Fruit fly (Drosophila melanogaster) whole organism, adult: ENCODE measurements around the gene CG31612.

Experiments
- CG11617 ChIP-seq: fragments of 200-800 bp; sonication (Bioruptor generic); optimal IDR thresholded peaks from 2 replicates; lab custom pipeline; 2017; ENCODE audit warnings: mild to moderate bottlenecking, missing biosample characterization, missing genetic modification reagents, missing genetic modification characterization
- CG12768 ChIP-seq: fragments of 200-800 bp; sonication (Bioruptor generic); optimal IDR thresholded peaks from 2 replicates; lab custom pipeline; 2017; ENCODE audit warnings: missing biosample characterization, missing genetic modification characterization, mild to moderate bottlenecking, moderate library complexity, missing genetic modification reagents
- CG14711 ChIP-seq: fragments of 200-800 bp; sonication (Bioruptor generic); optimal IDR thresholded peaks from 2 replicates; lab custom pipeline; 2018; ENCODE audit warnings: missing biosample characterization, mild to moderate bottlenecking, missing genetic modification characterization, moderate library complexity
- CG1620 ChIP-seq: fragments of 200-800 bp; sonication (Bioruptor generic); optimal IDR thresholded peaks from 2 replicates; lab custom pipeline; 2016; ENCODE audit warnings: missing biosample characterization, missing genetic modification characterization
- CG33017 ChIP-seq: fragments of 200-800 bp; sonication (Bioruptor generic); optimal IDR thresholded peaks from 2 replicates; lab custom pipeline; 2018; ENCODE audit warnings: missing biosample characterization, mild to moderate bottlenecking, missing genetic modification characterization, moderate library complexity
- CG5204 ChIP-seq: fragments of 200-800 bp; sonication (Bioruptor generic); optimal IDR thresholded peaks from 2 replicates; lab custom pipeline; 2016; ENCODE audit warnings: missing biosample characterization, missing genetic modification characterization
- CG7045 ChIP-seq: fragments of 200-800 bp; sonication (Bioruptor generic); optimal IDR thresholded peaks from 2 replicates; lab custom pipeline; 2017; ENCODE audit warnings: missing biosample characterization, mild to moderate bottlenecking, missing genetic modification characterization
- CG7101 ChIP-seq: fragments of 200-800 bp; sonication (Bioruptor generic); optimal IDR thresholded peaks from 2 replicates; lab custom pipeline; 2018; ENCODE audit warnings: missing biosample characterization, mild to moderate bottlenecking, missing genetic modification characterization, moderate library complexity
- Clk ChIP-seq: fragments of 200-800 bp; sonication (Bioruptor generic); optimal IDR thresholded peaks from 2 replicates; lab custom pipeline; 2017; ENCODE audit warnings: missing biosample characterization, missing genetic modification characterization
- Crg-1 ChIP-seq: fragments of 200-800 bp; sonication (Bioruptor generic); optimal IDR thresholded peaks from 2 replicates; lab custom pipeline; 2016; ENCODE audit warnings: missing biosample characterization, missing genetic modification characterization
- Hr96 ChIP-seq: fragments of 200-800 bp; sonication (Bioruptor generic); optimal IDR thresholded peaks from 2 replicates; lab custom pipeline; 2016; ENCODE audit warnings: missing biosample characterization, missing genetic modification characterization
- Mnt ChIP-seq: fragments of 200-800 bp; sonication (Bioruptor generic); optimal IDR thresholded peaks from 2 replicates; lab custom pipeline; 2016; ENCODE audit warnings: missing biosample characterization, mild to moderate bottlenecking, missing genetic modification characterization
- bab1 ChIP-seq: fragments of 200-800 bp; sonication (Bioruptor generic); optimal IDR thresholded peaks from 3 replicates; lab custom pipeline; 2019; ENCODE audit warnings: missing biosample characterization, mild to moderate bottlenecking, missing genetic modification characterization, moderate library complexity
- cic ChIP-seq: fragments of 200-800 bp; sonication (Bioruptor generic); optimal IDR thresholded peaks from 2 replicates; lab custom pipeline; 2017; ENCODE audit warnings: missing biosample characterization, mild to moderate bottlenecking, missing genetic modification characterization, moderate library complexity
- cnc ChIP-seq, 2 experiments: fragments of >200 bp; optimal IDR thresholded peaks; 2 replicates each; lab custom pipeline; 2017
- kay ChIP-seq: fragments of 200-800 bp; sonication (Bioruptor generic); peaks from one replicate; lab custom pipeline; 2016; ENCODE audit warnings: missing biosample characterization, missing genetic modification characterization, borderline replicate concordance
- ovo ChIP-seq: fragments of 200-800 bp; sonication (Bioruptor generic); optimal IDR thresholded peaks from 2 replicates; lab custom pipeline; 2016; ENCODE audit warnings: missing biosample characterization, missing genetic modification characterization
- pad ChIP-seq: fragments of 200-800 bp; sonication (Bioruptor generic); optimal IDR thresholded peaks from 3 replicates; lab custom pipeline; 2017; ENCODE audit warnings: missing biosample characterization, missing genetic modification characterization, mild to moderate bottlenecking, moderate library complexity, missing genetic modification reagents
- tj ChIP-seq: fragments of 200-800 bp; sonication (Bioruptor generic); optimal IDR thresholded peaks from 3 replicates; lab custom pipeline; 2017; ENCODE audit warnings: missing biosample characterization, mild to moderate bottlenecking, missing genetic modification characterization, moderate library complexity
- toe ChIP-seq: fragments of 200-800 bp; sonication (Bioruptor generic); optimal IDR thresholded peaks from 2 replicates; lab custom pipeline; 2016; ENCODE audit warnings: missing biosample characterization, missing genetic modification characterization

The CG31612 gene

DNA sequence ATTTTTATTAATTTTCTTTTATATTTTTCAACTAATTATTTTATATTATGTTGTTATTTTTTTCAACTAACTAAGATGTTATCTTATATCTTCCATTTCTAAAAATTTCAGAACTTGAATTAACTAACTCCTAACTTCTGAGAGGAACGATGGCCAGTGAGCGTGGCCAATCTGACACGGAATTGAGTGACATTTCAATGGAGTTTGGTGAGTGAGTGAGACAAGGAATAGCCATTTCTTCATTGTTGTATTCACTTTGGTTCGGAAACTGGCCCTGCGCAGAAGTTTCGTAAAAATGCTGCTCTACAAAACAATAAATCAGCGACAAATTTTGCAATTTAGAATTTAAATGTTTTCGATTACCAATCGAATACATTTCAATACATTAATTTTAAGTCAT, 2.4 kb downstream of the CG31612 start:
- no peak for TF ChIP-seq kay (GFP tag; lab: Kevin White, UChicago)
- TF ChIP-seq Hr96 = no peak
- no peak for TF ChIP-seq tj (GFP tag; lab: Kevin White, UChicago)
- no peak for TF ChIP-seq pad
- no peak for TF ChIP-seq toe (GFP tag; lab: Kevin White, UChicago)
- no peak for TF ChIP-seq ovo (GFP tag; lab: Kevin White, UChicago)
- TF ChIP-seq CG11617 (GFP tag; lab: Kevin White, UChicago) = no peak

DNA sequence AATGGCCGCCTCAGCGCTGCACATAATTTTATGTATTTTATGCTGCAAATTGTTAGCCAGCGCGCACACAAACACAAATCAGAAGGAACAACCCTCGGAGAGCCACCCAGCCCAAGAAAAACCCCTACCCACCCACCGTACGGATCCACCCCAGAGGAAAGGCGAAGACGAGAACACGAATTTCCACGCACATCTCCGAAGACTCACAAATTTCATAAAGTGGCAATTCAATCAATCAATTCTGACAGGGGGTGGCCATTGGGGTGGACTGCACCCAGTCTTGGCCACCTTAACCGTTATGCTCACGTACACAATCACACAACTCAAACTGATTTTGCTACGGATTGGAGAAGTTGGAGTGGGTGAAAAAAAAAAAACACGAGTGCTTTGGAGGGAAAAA, 3.3 kb downstream of the CG31612 start:
- TF ChIP-seq Clk (no peak), CG14711 (tag; lab: Kevin White, UChicago) (no peak), CG7045 (GFP tag; lab: Kevin White, UChicago) (no peak), CG7101 (no peak), cic (GFP tag; lab: Kevin White, UChicago) (no peak), Crg-1 (no peak), ovo (GFP tag; lab: Kevin White, UChicago) (no peak), CG11617 (GFP tag; lab: Kevin White, UChicago) (no peak), bab1 (GFP tag; lab: Kevin White, UChicago) (no peak), CG1620 (GFP tag; lab: Kevin White, UChicago) (no peak), tj (GFP tag; lab: Kevin White, UChicago) (no peak), toe (GFP tag; lab: Kevin White, UChicago) (no peak), kay (GFP tag; lab: Kevin White, UChicago) (no peak)

DNA sequence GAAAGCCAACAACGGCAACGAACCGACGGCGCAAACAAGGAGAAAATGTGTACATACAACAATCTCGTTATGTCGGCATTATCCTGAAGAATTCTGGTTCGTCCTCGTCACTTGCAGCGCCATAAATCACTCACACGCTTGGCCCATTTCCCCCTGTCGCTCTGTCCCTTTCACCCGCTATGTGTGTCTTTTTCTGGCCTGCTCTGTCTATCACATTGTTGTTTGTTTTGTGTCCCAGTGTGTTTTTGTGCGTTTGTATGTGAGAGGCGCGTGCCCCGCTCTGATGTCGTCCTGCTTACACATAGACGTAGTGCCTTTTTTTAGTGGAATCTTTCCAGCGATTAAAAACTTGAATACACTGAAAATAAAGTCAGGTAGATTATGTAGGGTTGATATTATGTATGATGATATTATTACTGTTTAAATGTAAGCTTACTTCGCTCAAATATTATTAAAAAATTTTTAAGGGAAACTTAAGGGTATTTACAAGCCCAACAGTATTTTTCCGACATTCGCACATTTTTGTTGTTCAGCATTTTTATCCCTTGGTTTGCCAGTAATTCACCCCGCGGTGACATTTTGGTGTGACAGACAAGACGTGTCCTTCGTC, 5.7 kb downstream of the CG31612 start:
- TF ChIP-seq CG1620 (GFP tag; lab: Kevin White, UChicago) (no peak), CG7101 (no peak), CG5204 (GFP tag; lab: Kevin White, UChicago) (no peak)

DNA sequence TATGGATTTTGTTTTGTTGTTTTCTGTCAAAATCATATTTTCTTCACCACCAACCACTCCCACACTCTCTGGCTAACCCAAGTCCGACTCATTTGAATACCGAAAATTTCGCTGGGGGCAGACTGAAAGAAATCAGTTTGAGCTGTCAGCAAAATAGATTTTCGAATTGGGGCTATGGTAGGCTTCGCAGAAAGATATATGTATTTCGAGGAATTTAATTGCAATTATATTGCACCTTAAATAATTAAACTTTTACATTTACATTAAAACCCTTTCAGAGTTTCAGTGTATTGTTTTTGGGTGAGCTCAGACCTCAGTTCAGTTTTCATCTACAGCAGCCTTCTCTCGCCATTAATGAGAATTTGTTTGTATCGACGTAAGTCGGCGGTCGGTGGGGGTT, 8.3 kb downstream of the CG31612 start:
- TF ChIP-seq CG12768 (no peak), Hr96 (no peak), kay (GFP tag; lab: Kevin White, UChicago) (no peak), Clk (no peak), CG33017 (tag; lab: Kevin White, UChicago) (no peak), CG7101 (no peak), Mnt (no peak), CG5204 (GFP tag; lab: Kevin White, UChicago) (no peak), CG1620 (GFP tag; lab: Kevin White, UChicago) (no peak), ovo (GFP tag; lab: Kevin White, UChicago) (no peak), CG14711 (tag; lab: Kevin White, UChicago) (no peak), toe (GFP tag; lab: Kevin White, UChicago) (no peak), pad (no peak), Crg-1 (no peak), tj (GFP tag; lab: Kevin White, UChicago) (no peak)

DNA sequence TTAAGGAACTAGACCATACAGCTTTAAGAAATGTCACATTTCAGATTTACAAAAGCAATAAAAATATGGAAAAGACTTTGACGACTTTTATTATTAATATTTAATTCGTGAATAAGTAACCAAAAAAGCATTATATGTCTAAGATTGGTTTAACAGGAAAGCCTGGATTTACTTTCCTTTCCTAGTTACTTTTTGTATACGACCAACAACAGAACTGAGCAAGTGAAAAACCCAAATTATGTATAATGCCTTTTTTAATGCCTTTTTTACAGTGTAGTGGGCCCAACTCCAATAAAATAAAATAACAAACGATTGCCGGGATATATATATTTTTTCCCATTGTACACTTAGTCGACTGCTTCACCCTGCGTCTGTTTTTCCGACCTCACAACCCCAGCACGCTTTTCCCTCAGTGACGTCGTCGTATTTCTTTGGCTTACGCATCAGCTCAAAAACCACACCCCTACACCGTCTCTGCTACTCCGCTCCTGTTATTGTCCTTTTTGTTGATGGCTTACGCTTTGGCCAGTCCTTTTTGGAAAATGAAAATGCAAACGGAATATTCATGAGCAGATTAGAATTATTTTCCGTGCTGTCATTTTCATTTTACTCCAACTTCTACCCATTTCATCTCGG, 10.3 kb downstream of the CG31612 start:
- no peak for TF ChIP-seq CG11617 (GFP tag; lab: Kevin White, UChicago)
- no peak for TF ChIP-seq kay (GFP tag; lab: Kevin White, UChicago)
- TF ChIP-seq CG14711 (tag; lab: Kevin White, UChicago) = no peak
- no peak for TF ChIP-seq CG12768
- TF ChIP-seq CG1620 (GFP tag; lab: Kevin White, UChicago) = no peak
- no peak for TF ChIP-seq cic (GFP tag; lab: Kevin White, UChicago)
- no peak for TF ChIP-seq CG33017 (tag; lab: Kevin White, UChicago)
- TF ChIP-seq bab1 (GFP tag; lab: Kevin White, UChicago) = no peak
- TF ChIP-seq ovo (GFP tag; lab: Kevin White, UChicago) = no peak
- TF ChIP-seq Clk = no peak

DNA sequence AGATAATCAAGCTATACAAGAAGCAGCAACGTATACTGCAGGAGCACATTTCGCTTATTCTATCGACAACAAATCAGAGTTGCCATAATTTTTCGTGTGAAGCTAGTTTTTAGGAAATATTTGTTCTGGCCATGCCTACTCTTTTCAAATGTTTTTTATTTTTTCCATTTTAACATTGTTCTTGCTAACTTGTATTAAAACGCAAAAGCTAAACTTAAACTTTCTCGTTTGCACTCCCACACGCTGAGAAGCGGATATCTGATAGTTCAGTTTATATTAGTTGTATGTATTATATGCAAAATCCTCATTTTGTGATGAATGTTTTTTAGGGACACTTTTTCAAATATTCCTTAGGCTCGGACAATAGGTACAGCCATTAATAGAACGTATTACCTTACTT, 11.3 kb downstream of the CG31612 start, which contains the start of gene CG11630:
Gene CG11630, minus strand, starts transcription at position 101 of the 400 bp plus-strand sequence.
- no peak for TF ChIP-seq cnc (optimal IDR thresholded peaks at IDR 0.05; lab: Kevin White, UChicago)
- no peak for TF ChIP-seq CG7045 (GFP tag; lab: Kevin White, UChicago)
- TF ChIP-seq Mnt = no peak
- TF ChIP-seq bab1 (GFP tag; lab: Kevin White, UChicago) = no peak
- no peak for TF ChIP-seq toe (GFP tag; lab: Kevin White, UChicago)

DNA sequence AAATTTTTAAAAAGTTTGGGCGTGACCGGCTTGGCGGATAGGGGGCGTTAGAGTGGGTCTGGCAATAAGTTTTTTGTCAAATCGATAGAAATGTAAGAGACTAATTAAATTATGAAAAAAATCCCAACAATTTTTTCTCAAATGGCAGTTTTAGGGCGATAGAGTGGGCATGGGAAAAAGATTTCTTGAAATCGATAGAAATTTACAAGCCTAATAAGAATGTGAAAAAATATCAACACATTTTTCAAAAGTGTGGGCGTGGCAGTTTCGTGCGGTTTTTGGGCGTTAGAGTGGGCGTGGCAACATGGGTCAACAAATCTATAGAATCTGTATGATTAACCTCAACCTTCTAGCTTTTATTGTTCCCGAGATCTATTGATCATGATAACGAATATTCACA, 25.8 kb downstream of the CG31612 start:
- TF ChIP-seq CG33017 (tag; lab: Kevin White, UChicago) (no peak), Mnt (no peak), Clk (no peak), cic (GFP tag; lab: Kevin White, UChicago) (no peak), pad (no peak), CG5204 (GFP tag; lab: Kevin White, UChicago) (no peak), Hr96 (no peak), CG7101 (no peak), Crg-1 (no peak), cnc (optimal IDR thresholded peaks at IDR 0.05; lab: Kevin White, UChicago) (no peak), CG7045 (GFP tag; lab: Kevin White, UChicago) (no peak)
